Fruit fly (Drosophila melanogaster): ENCODE data around the gene CG17896.

CG17896 gene

dm6 chrX:529724-530603, 36.7 kb upstream of the CG17896 start, which contains the start of the genes CG4293 and Appl (continued):
- TF ChIP-seq CG12155 (GFP tag; optimal IDR thresholded peaks at IDR 0.05) (peak; percentile 40), CG12071 (GFP tag; optimal IDR thresholded peaks at IDR 0.05) (no peak), CG8944 (GFP tag; optimal IDR thresholded peaks at IDR 0.05) (no peak), CG42726 (GFP tag; IDR thresholded peaks at IDR 0.05; ENCODE audit: partially characterized antibody) (peak; percentile 46; the same call in 1 of the 2 replicates), CG6854 (GFP tag; optimal IDR thresholded peaks at IDR 0.05) (no peak), mam (GFP tag; optimal IDR thresholded peaks at IDR 0.05) (peak; percentile 28), lab (GFP tag; optimal IDR thresholded peaks at IDR 0.05) (no peak), dmrt11E (tag; optimal IDR thresholded peaks at IDR 0.05) (no peak), Dip3 (GFP tag; optimal IDR thresholded peaks at IDR 0.05) (no peak), gcm2 (GFP tag; optimal IDR thresholded peaks at IDR 0.05) (no peak), seq (GFP tag; IDR thresholded peaks at IDR 0.05) (no peak), CG2199 (GFP tag; IDR thresholded peaks at IDR 0.05) (no peak), prd (optimal IDR thresholded peaks at IDR 0.05) (no peak), prd (GFP tag; IDR thresholded peaks at IDR 0.05) (no peak), klu (GFP tag; IDR thresholded peaks at IDR 0.05) (no peak), gem (tag; optimal IDR thresholded peaks at IDR 0.05) (no peak), E2f2 (GFP tag; IDR thresholded peaks at IDR 0.05) (0 out of 2 replicates have a peak, but pooled peaks have one; percentile 33), fd96Cb (tag; optimal IDR thresholded peaks at IDR 0.05) (no peak), Dll (GFP tag; IDR thresholded peaks at IDR 0.05; ENCODE audit: partially characterized antibody) (no peak), Hmr (GFP tag; optimal IDR thresholded peaks at IDR 0.05) (peak; percentile 51), CG17802 (tag; optimal IDR thresholded peaks at IDR 0.05) (no peak), Usf (GFP tag; optimal IDR thresholded peaks at IDR 0.05) (no peak), ash1 (GFP tag; optimal IDR thresholded peaks at IDR 0.05) (no peak), bsh (GFP tag; optimal IDR thresholded peaks at IDR 0.05) (no peak), Mes4 (GFP tag; optimal IDR thresholded peaks at IDR 0.05) (no peak), cato (GFP tag; optimal IDR thresholded peaks at IDR 0.05; ENCODE audit: borderline replicate concordance) (no peak), CG14050 (GFP tag; IDR thresholded peaks at IDR 0.05) (no peak), Neu2 (GFP tag; optimal IDR thresholded peaks at IDR 0.05; ENCODE audit: borderline replicate concordance) (no peak), CG43689 (GFP tag; IDR thresholded peaks at IDR 0.05) (no peak), p53 (GFP tag; optimal IDR thresholded peaks at IDR 0.05) (peak; percentile 70), hbn (GFP tag; IDR thresholded peaks at IDR 0.05; ENCODE audit: partially characterized antibody) (no peak), CG11398 (GFP tag; optimal IDR thresholded peaks at IDR 0.05) (no peak), bowl (GFP tag; IDR thresholded peaks at IDR 0.05) (no peak), Tbp (GFP tag; optimal IDR thresholded peaks at IDR 0.05) (no peak), CG13775 (GFP tag; optimal IDR thresholded peaks at IDR 0.05) (no peak), CG33557 (GFP tag; optimal IDR thresholded peaks at IDR 0.05) (no peak), CG16813 (GFP tag; IDR thresholded peaks at IDR 0.05; ENCODE audit: partially characterized antibody) (peak; percentile 53; the same call in 2 of the 3 replicates), CrebB (tag; optimal IDR thresholded peaks at IDR 0.05) (no peak), CG10959 (GFP tag; IDR thresholded peaks at IDR 0.05) (no peak), inv (GFP tag; IDR thresholded peaks at IDR 0.05; ENCODE audit: partially characterized antibody) (no peak; the same call in 1 of the 2 replicates), pzg (GFP tag; optimal IDR thresholded peaks at IDR 0.05) (peak; percentile 83), CG13287 (GFP tag; IDR thresholded peaks at IDR 0.05; ENCODE audit: partially characterized antibody) (peak; percentile 39; the same call in 1 of the 2 replicates), Ptx1 (GFP tag; IDR thresholded peaks at IDR 0.05) (no peak), Aef1 (GFP tag; IDR thresholded peaks at IDR 0.05) (no peak), ato (GFP tag; IDR thresholded peaks at IDR 0.05; ENCODE audit: partially characterized antibody) (no peak), Eip74EF (GFP tag; optimal IDR thresholded peaks at IDR 0.05) (no peak), MBD-R2 (GFP tag; IDR thresholded peaks at IDR 0.05) (peak; percentile 84), CG2120 (GFP tag; optimal IDR thresholded peaks at IDR 0.05) (peak; percentile 13), Sin3A (optimal IDR thresholded peaks at IDR 0.05) (peak; percentile 38)

All from whole organism, embryonic.